Fruit fly (Drosophila melanogaster) whole organism, embryonic: ENCODE data around the gene mRpS30.
A peak's percentile ranks its signal among the peaks of the same experiment; 100 is the strongest.

Experiments used
- B-H1 ChIP-seq: fragments of 200-800 bp; sonication (Bioruptor generic); IDR thresholded peaks from 3 replicates; pipeline ENCODE4 v1.3.6; 2022; ENCODE audit warnings: missing biosample characterization, missing genetic modification characterization
- CG10431 ChIP-seq: fragments of 200-800 bp; sonication (Bioruptor generic); optimal IDR thresholded peaks from 3 replicates; lab custom pipeline; 2018; ENCODE audit warnings: missing biosample characterization, mild to moderate bottlenecking, missing genetic modification characterization
- CG11093 ChIP-seq: fragments of 200-800 bp; sonication (Bioruptor generic); IDR thresholded peaks from 3 replicates; pipeline ENCODE4 v1.3.6; 2022; ENCODE audit warnings: missing biosample characterization, missing genetic modification characterization
- CG11504 ChIP-seq: fragments of 200-800 bp; sonication (Bioruptor generic); optimal IDR thresholded peaks from 3 replicates; lab custom pipeline; 2019; ENCODE audit warnings: missing biosample characterization, mild to moderate bottlenecking, missing genetic modification characterization, moderate library complexity
- CG12299 ChIP-seq: fragments of 200-800 bp; sonication (Bioruptor generic); optimal IDR thresholded peaks from 2 replicates; lab custom pipeline; 2018; ENCODE audit warnings: missing biosample characterization, mild to moderate bottlenecking, missing genetic modification characterization
- CG12769 ChIP-seq: fragments of 200-800 bp; sonication (Bioruptor generic); optimal IDR thresholded peaks from 2 replicates; lab custom pipeline; 2019; ENCODE audit warnings: missing biosample characterization, mild to moderate bottlenecking, missing genetic modification characterization, moderate library complexity
- CG14667 ChIP-seq: fragments of 200-800 bp; sonication (Bioruptor generic); IDR thresholded peaks from 2 replicates; pipeline ENCODE4 v1.3.6; 2022; ENCODE audit warnings: missing biosample characterization, missing genetic modification characterization
- CG17612 ChIP-seq: fragments of 200-800 bp; sonication (Bioruptor generic); IDR thresholded peaks from 2 replicates; pipeline ENCODE4 v1.3.6; 2022; ENCODE audit warnings: missing biosample characterization, missing genetic modification characterization
- CG18599 ChIP-seq: fragments of 200-800 bp; sonication (Bioruptor generic); optimal IDR thresholded peaks from 3 replicates; lab custom pipeline; 2017; ENCODE audit warnings: missing biosample characterization, missing genetic modification characterization, mild to moderate bottlenecking, moderate library complexity, missing genetic modification reagents
- CG2129 ChIP-seq: fragments of 200-800 bp; sonication (Bioruptor generic); IDR thresholded peaks from 2 replicates; pipeline ENCODE4 v1.3.6; 2022; ENCODE audit warnings: missing biosample characterization, missing genetic modification characterization; ENCODE audit not compliant: partially characterized antibody
- CG2199 ChIP-seq: fragments of 200-800 bp; sonication (Bioruptor generic); IDR thresholded peaks from 3 replicates; pipeline ENCODE4 v1.3.6; 2022; ENCODE audit warnings: missing biosample characterization, missing genetic modification characterization
- CG3407 ChIP-seq: fragments of 200-800 bp; sonication (Bioruptor generic); optimal IDR thresholded peaks from 2 replicates; lab custom pipeline; 2018; ENCODE audit warnings: missing biosample characterization, mild to moderate bottlenecking, missing genetic modification characterization
- CG43689 ChIP-seq: fragments of 200-800 bp; sonication (Bioruptor generic); IDR thresholded peaks from 2 replicates; pipeline ENCODE4 v1.3.6; 2022; ENCODE audit warnings: missing biosample characterization, missing genetic modification characterization
- CG4424 ChIP-seq: fragments of 200-800 bp; sonication (Bioruptor generic); optimal IDR thresholded peaks from 3 replicates; lab custom pipeline; 2016; ENCODE audit warnings: missing biosample characterization, missing genetic modification characterization
- CG4820 ChIP-seq: fragments of 200-800 bp; sonication (Bioruptor generic); optimal IDR thresholded peaks from 3 replicates; lab custom pipeline; 2016; ENCODE audit warnings: missing biosample characterization, missing genetic modification characterization
- CG5180 ChIP-seq: fragments of 200-800 bp; sonication (Bioruptor generic); optimal IDR thresholded peaks from 3 replicates; lab custom pipeline; 2017; ENCODE audit warnings: missing biosample characterization, missing genetic modification characterization, mild to moderate bottlenecking, moderate library complexity, missing genetic modification reagents
- CG6272 ChIP-seq: fragments of 200-800 bp; sonication (Bioruptor generic); IDR thresholded peaks from 2 replicates; pipeline ENCODE4 v1.3.6; 2022; ENCODE audit warnings: missing biosample characterization, missing genetic modification characterization
- CG6765 ChIP-seq: fragments of 200-800 bp; sonication (Bioruptor generic); optimal IDR thresholded peaks from 3 replicates; lab custom pipeline; 2017; ENCODE audit warnings: missing biosample characterization, mild to moderate bottlenecking, missing genetic modification characterization
- Dek ChIP-seq: fragments of 200-800 bp; sonication (Bioruptor generic); optimal IDR thresholded peaks from 3 replicates; lab custom pipeline; 2019; ENCODE audit warnings: missing biosample characterization, mild to moderate bottlenecking, missing genetic modification characterization, moderate library complexity
- Dref ChIP-seq: fragments of 200-800 bp; sonication (Bioruptor generic); IDR thresholded peaks from 2 replicates; pipeline ENCODE4 v1.3.6; 2022; ENCODE audit warnings: missing biosample characterization, missing genetic modification characterization
- NC2β ChIP-seq: fragments of 200-800 bp; sonication (Bioruptor generic); optimal IDR thresholded peaks from 2 replicates; lab custom pipeline; 2016; ENCODE audit warnings: missing biosample characterization, missing genetic modification characterization
- Nf-YC ChIP-seq: fragments of 200-800 bp; optimal IDR thresholded peaks from 3 replicates; lab custom pipeline; 2019; ENCODE audit warnings: missing biosample characterization, mild to moderate bottlenecking, missing genetic modification characterization, moderate library complexity
- Opbp ChIP-seq: fragments of 200-800 bp; sonication (Bioruptor generic); IDR thresholded peaks from 3 replicates; pipeline ENCODE4 v1.3.6; 2022; ENCODE audit warnings: missing biosample characterization, missing genetic modification characterization; ENCODE audit not compliant: partially characterized antibody
- Rfx ChIP-seq: fragments of 200-800 bp; sonication (Bioruptor generic); IDR thresholded peaks from 2 replicates; pipeline ENCODE4 v1.3.6; 2022; ENCODE audit warnings: missing biosample characterization, missing genetic modification characterization
- Xbp1 ChIP-seq: fragments of 200-800 bp; sonication (Bioruptor generic); optimal IDR thresholded peaks from 3 replicates; lab custom pipeline; 2016; ENCODE audit warnings: missing biosample characterization, mild to moderate bottlenecking, missing genetic modification characterization
- abd-A ChIP-seq: fragments of 200-800 bp; sonication (Bioruptor generic); optimal IDR thresholded peaks from 3 replicates; lab custom pipeline; 2019; ENCODE audit warnings: missing biosample characterization, mild to moderate bottlenecking, missing genetic modification characterization, moderate library complexity
- ash1 ChIP-seq: fragments of 200-800 bp; sonication (Bioruptor generic); optimal IDR thresholded peaks from 2 replicates; lab custom pipeline; 2018; ENCODE audit warnings: missing biosample characterization, mild to moderate bottlenecking, missing genetic modification characterization
- bab2 ChIP-seq: fragments of 200-800 bp; sonication (Bioruptor generic); optimal IDR thresholded peaks from 2 replicates; lab custom pipeline; 2016; ENCODE audit warnings: missing biosample characterization, missing genetic modification characterization
- bbx ChIP-seq: fragments of 200-800 bp; sonication (Bioruptor generic); IDR thresholded peaks from 2 replicates; pipeline ENCODE4 v1.3.6; 2022; ENCODE audit warnings: missing biosample characterization, missing genetic modification characterization; ENCODE audit not compliant: partially characterized antibody
- crc ChIP-seq: fragments of 200-800 bp; sonication (Bioruptor generic); optimal IDR thresholded peaks from 2 replicates; lab custom pipeline; 2016; ENCODE audit warnings: missing biosample characterization, missing genetic modification characterization
- dimm ChIP-seq: fragments of 200-800 bp; sonication (Bioruptor generic); IDR thresholded peaks from 2 replicates; pipeline ENCODE4 v1.3.6; 2022; ENCODE audit warnings: missing biosample characterization, missing genetic modification characterization
- dm ChIP-seq: fragments of 200-800 bp; sonication (Bioruptor generic); optimal IDR thresholded peaks from 3 replicates; lab custom pipeline; 2016; ENCODE audit warnings: missing biosample characterization, missing genetic modification characterization
- ewg ChIP-seq: fragments of 200-800 bp; sonication (Bioruptor generic); optimal IDR thresholded peaks from 3 replicates; lab custom pipeline; 2017; ENCODE audit warnings: mild to moderate bottlenecking, missing biosample characterization, missing genetic modification reagents, missing genetic modification characterization
- gce ChIP-seq: fragments of 200-800 bp; sonication (Bioruptor generic); IDR thresholded peaks from 3 replicates; pipeline ENCODE4 v1.3.6; 2022; ENCODE audit warnings: missing biosample characterization, missing genetic modification characterization
- ham ChIP-seq: fragments of 200-800 bp; sonication (Bioruptor generic); IDR thresholded peaks from 2 replicates; pipeline ENCODE4 v1.3.6; 2022; ENCODE audit warnings: missing biosample characterization, missing genetic modification characterization
- hb ChIP-seq: fragments of 200-800 bp; sonication (Bioruptor generic); IDR thresholded peaks from 3 replicates; pipeline ENCODE4 v1.3.6; 2022; ENCODE audit warnings: missing biosample characterization, missing genetic modification characterization; ENCODE audit not compliant: partially characterized antibody
- jing ChIP-seq: fragments of 200-800 bp; sonication (Bioruptor generic); optimal IDR thresholded peaks from 2 replicates; lab custom pipeline; 2018; ENCODE audit warnings: missing biosample characterization, mild to moderate bottlenecking, missing genetic modification characterization
- kni ChIP-seq: fragments of 200-800 bp; sonication (Bioruptor generic); optimal IDR thresholded peaks from 3 replicates; lab custom pipeline; 2017; ENCODE audit warnings: mild to moderate bottlenecking, missing biosample characterization, missing genetic modification reagents, missing genetic modification characterization
- mirr ChIP-seq: fragments of 200-800 bp; sonication (Bioruptor generic); optimal IDR thresholded peaks from 3 replicates; lab custom pipeline; 2018; ENCODE audit warnings: missing biosample characterization, mild to moderate bottlenecking, missing genetic modification characterization
- mld ChIP-seq: fragments of 200-800 bp; sonication (Bioruptor generic); IDR thresholded peaks from 3 replicates; pipeline ENCODE4 v1.3.6; 2022; ENCODE audit warnings: missing biosample characterization, missing genetic modification characterization; ENCODE audit not compliant: partially characterized antibody
- nau ChIP-seq: fragments of 200-800 bp; sonication (Bioruptor generic); optimal IDR thresholded peaks from 3 replicates; lab custom pipeline; 2017; ENCODE audit warnings: missing biosample characterization, mild to moderate bottlenecking, missing genetic modification characterization, missing genetic modification reagents
- phol ChIP-seq: fragments of 200-800 bp; sonication (Bioruptor generic); optimal IDR thresholded peaks from 3 replicates; lab custom pipeline; 2018; ENCODE audit warnings: missing biosample characterization, mild to moderate bottlenecking, missing genetic modification characterization, moderate library complexity
- ranshi ChIP-seq: fragments of 200-800 bp; sonication (Bioruptor generic); IDR thresholded peaks from 2 replicates; pipeline ENCODE4 v1.3.6; 2022; ENCODE audit warnings: missing biosample characterization, missing genetic modification characterization
- sqz ChIP-seq: fragments of 200-800 bp; sonication (Bioruptor generic); optimal IDR thresholded peaks from 3 replicates; lab custom pipeline; 2018; ENCODE audit warnings: missing biosample characterization, mild to moderate bottlenecking, missing genetic modification characterization
- twi ChIP-seq: fragments of 200-800 bp; optimal IDR thresholded peaks from 2 replicates; lab custom pipeline; 2019; ENCODE audit warnings: missing biosample characterization, mild to moderate bottlenecking, missing genetic modification characterization, moderate library complexity
- usp ChIP-seq: fragments of >200 bp; optimal IDR thresholded peaks from 2 replicates; lab custom pipeline; 2017; ENCODE audit warnings: missing biosample characterization, missing genetic modification characterization
- vfl ChIP-seq: fragments of 200-800 bp; sonication (Bioruptor generic); optimal IDR thresholded peaks from 2 replicates; lab custom pipeline; 2016; ENCODE audit warnings: missing biosample characterization, missing genetic modification characterization
- zfh2 ChIP-seq: fragments of 200-800 bp; sonication (Bioruptor generic); optimal IDR thresholded peaks from 2 replicates; lab custom pipeline; 2016; ENCODE audit warnings: missing biosample characterization, missing genetic modification characterization

Gene mRpS30

dm6 chrX:15811666-15812614 lies 26.1 kb downstream of the mRpS30 start:
- TF ChIP-seq zfh2 (GFP tag; lab: Kevin White, UChicago) = no peak
- TF ChIP-seq dm (GFP tag; lab: Kevin White, UChicago) = no peak
- TF ChIP-seq dimm (GFP tag; lab: Robert Waterston, UW) = no peak
- no peak for TF ChIP-seq CG11093 (GFP tag; lab: Robert Waterston, UW)
- no peak for TF ChIP-seq jing (GFP tag; lab: Kevin White, UChicago)
- TF ChIP-seq mld (GFP tag; lab: Robert Waterston, UW) = no peak
- TF ChIP-seq B-H1 (GFP tag; lab: Robert Waterston, UW) = no peak; the same call in 2 of the 3 replicates
- no peak for TF ChIP-seq Xbp1 (GFP tag; lab: Kevin White, UChicago)
- TF ChIP-seq phol (tag; lab: Kevin White, UChicago) = no peak
- TF ChIP-seq CG17612 (GFP tag; lab: Robert Waterston, UW) = no peak
- no peak for TF ChIP-seq ranshi
- TF ChIP-seq CG14667 (GFP tag; lab: Robert Waterston, UW) = no peak
- TF ChIP-seq vfl (GFP tag; lab: Kevin White, UChicago) = no peak
- no peak for TF ChIP-seq usp
- peak; percentile 98 for TF ChIP-seq kni (GFP tag; lab: Kevin White, UChicago)
- no peak for TF ChIP-seq CG11504
- TF ChIP-seq CG18599 (GFP tag; lab: Kevin White, UChicago) = peak; percentile 10
- peak; percentile 11 for TF ChIP-seq ewg (GFP tag; lab: Kevin White, UChicago)
- TF ChIP-seq Dref = no peak; the same call in 1 of the 2 replicates
- TF ChIP-seq ham (GFP tag; lab: Robert Waterston, UW) = no peak
- peak; percentile 51 for TF ChIP-seq Rfx (GFP tag; lab: Robert Waterston, UW)
- 0 out of 2 replicates have a peak, but pooled peaks have one; percentile 13 for TF ChIP-seq CG2129 (GFP tag; lab: Robert Waterston, UW)
- TF ChIP-seq CG4424 = no peak
- TF ChIP-seq CG2199 = 0 out of 3 replicates have a peak, but pooled peaks have one; percentile 23
- no peak for TF ChIP-seq CG12299
- peak; percentile 64 for TF ChIP-seq abd-A (tag; lab: Kevin White, UChicago)
- TF ChIP-seq CG43689 = no peak
- no peak for TF ChIP-seq hb (GFP tag; lab: Robert Waterston, UW)
- TF ChIP-seq twi (tag; lab: Kevin White, UChicago) = no peak
- peak; percentile 52 for TF ChIP-seq Nf-YC
- peak; percentile 56 for TF ChIP-seq CG12769 (tag; lab: Kevin White, UChicago)
- TF ChIP-seq crc (GFP tag; lab: Kevin White, UChicago) = no peak
- TF ChIP-seq gce (GFP tag; lab: Robert Waterston, UW) = no peak
- TF ChIP-seq ash1 (GFP tag; lab: Kevin White, UChicago) = no peak
- no peak for TF ChIP-seq NC2β (GFP tag; lab: Kevin White, UChicago)
- no peak for TF ChIP-seq Dek (tag; lab: Kevin White, UChicago)
- peak; percentile 44 for TF ChIP-seq sqz
- peak; percentile 44 for TF ChIP-seq mirr (GFP tag; lab: Kevin White, UChicago)
- peak; percentile 87 for TF ChIP-seq CG5180
- TF ChIP-seq bbx (GFP tag; lab: Robert Waterston, UW) = peak; percentile 12; the same call in 1 of the 2 replicates
- TF ChIP-seq CG6765 = peak; percentile 56
- TF ChIP-seq CG10431 (GFP tag; lab: Kevin White, UChicago) = peak; percentile 76
- TF ChIP-seq nau (GFP tag; lab: Kevin White, UChicago) = no peak
- no peak for TF ChIP-seq Opbp (GFP tag; lab: Robert Waterston, UW)
- no peak for TF ChIP-seq CG6272 (GFP tag; lab: Robert Waterston, UW)
- TF ChIP-seq bab2 (GFP tag; lab: Kevin White, UChicago) = no peak
- no peak for TF ChIP-seq CG4820 (GFP tag; lab: Kevin White, UChicago)
- no peak for TF ChIP-seq CG3407 (GFP tag; lab: Kevin White, UChicago)
